Worm (Caenorhabditis elegans) whole organism, early embryonic: ENCODE results near the gene F52D10.2.

ENCODE experiments used
- B0310.2 ChIP-seq: sonication (generic microtip); optimal IDR thresholded peaks from 2 replicates; lab custom pipeline; 2016; ENCODE audit warnings: mild to moderate bottlenecking, missing genetic modification characterization, missing compliant biosample characterization
- aly-1 ChIP-seq: sonication (generic microtip); optimal IDR thresholded peaks from 2 replicates; lab custom pipeline; 2016; ENCODE audit warnings: missing genetic modification characterization, missing compliant biosample characterization
- ama-1 ChIP-seq: fragments of 150-350 bp; optimal IDR thresholded peaks from 2 replicates; lab custom pipeline; 2014
- ceh-13 ChIP-seq: fragments of 200-800 bp; sonication (Bioruptor generic); optimal IDR thresholded peaks from 2 replicates; lab custom pipeline; 2018; ENCODE audit warnings: mild to moderate bottlenecking, missing genetic modification characterization, missing compliant biosample characterization
- ets-7 ChIP-seq: sonication (generic microtip); optimal IDR thresholded peaks from 2 replicates; lab custom pipeline; 2016; ENCODE audit warnings: missing genotype, missing genetic modification characterization, missing compliant biosample characterization
- flt-1 ChIP-seq: fragments of 200-800 bp; sonication (Bioruptor generic); IDR thresholded peaks from 2 replicates; pipeline ENCODE4 v1.3.6; 2022; ENCODE audit warnings: missing genetic modification characterization, missing compliant biosample characterization
- hmbx-1 ChIP-seq: sonication (generic microtip); optimal IDR thresholded peaks from 2 replicates; lab custom pipeline; 2016; ENCODE audit warnings: mild to moderate bottlenecking, missing genetic modification characterization, missing compliant biosample characterization
- hmg-4 ChIP-seq: fragments of 200-800 bp; sonication (Bioruptor generic); optimal IDR thresholded peaks from 2 replicates; lab custom pipeline; 2018; ENCODE audit warnings: mild to moderate bottlenecking, missing genetic modification characterization, missing compliant biosample characterization
- hnd-1 ChIP-seq: sonication (generic microtip); optimal IDR thresholded peaks from 2 replicates; lab custom pipeline; 2016; ENCODE audit warnings: missing genetic modification characterization, missing compliant biosample characterization
- pes-1 ChIP-seq: fragments of 200-800 bp; sonication (Bioruptor generic); IDR thresholded peaks from 2 replicates; pipeline ENCODE4 v1.3.6; 2022; ENCODE audit warnings: missing genetic modification reagents, missing genetic modification characterization, missing compliant biosample characterization
- scrt-1 ChIP-seq: fragments of 200-800 bp; sonication (Bioruptor generic); IDR thresholded peaks from 2 replicates; pipeline ENCODE4 v1.3.6; 2022; ENCODE audit warnings: missing genetic modification characterization, missing compliant biosample characterization
- sea-1 ChIP-seq: fragments of 200-800 bp; sonication (Bioruptor generic); conservative IDR thresholded peaks from 2 replicates; pipeline ENCODE4 v1.3.6; 2022; ENCODE audit warnings: missing genetic modification characterization, missing compliant biosample characterization
- tbx-11 ChIP-seq: fragments of 200-800 bp; sonication (Bioruptor generic); IDR thresholded peaks from 2 replicates; pipeline ENCODE4 v1.3.6; 2022; ENCODE audit warnings: missing genetic modification characterization, missing compliant biosample characterization

ce11 chrX:11558156-11558555 is 33.4 kb downstream of the F52D10.2 start:
- TF ChIP-seq ama-1 (lab: Kevin White, UChicago) (no peak), ceh-13 (GFP tag; lab: Kevin White, UChicago) (no peak), ets-7 (tag; lab: Kevin White, UChicago) (no peak), B0310.2 (tag; lab: Kevin White, UChicago) (no peak), tbx-11 (no peak), pes-1 (GFP tag; lab: Robert Waterston, UW) (no peak), scrt-1 (no peak), hnd-1 (no peak), hmbx-1 (tag; lab: Kevin White, UChicago) (no peak), flt-1 (no peak), aly-1 (tag; lab: Kevin White, UChicago) (no peak), sea-1 (no peak), hmg-4 (GFP tag; lab: Kevin White, UChicago) (no peak)
